Worm (Caenorhabditis elegans): ENCODE measurements around the gene mxl-3.

The mxl-3 gene

ce11 chrX:13328034-13328433, 22.6 kb downstream of the mxl-3 start, which contains the start of gene sir-2.2 (continued):
- TF ChIP-seq dpl-1 (GFP tag; optimal IDR thresholded peaks at IDR 0.05), result no peak
- TF ChIP-seq cebp-1 (GFP tag; IDR thresholded peaks at IDR 0.05), result no peak
- TF ChIP-seq cebp-1 (tag; optimal IDR thresholded peaks at IDR 0.05), result peak; percentile 8
- TF ChIP-seq tbx-9 (tag; optimal IDR thresholded peaks at IDR 0.05; ENCODE audit: borderline replicate concordance), result no peak
- no peak for TF ChIP-seq hlh-26 (GFP tag; conservative IDR thresholded peaks at IDR 0.05)
- TF ChIP-seq F23B12.7 (tag; optimal IDR thresholded peaks at IDR 0.05; ENCODE audit: insufficient read depth), result no peak
- no peak for TF ChIP-seq lag-1 (GFP tag; IDR thresholded peaks at IDR 0.05)
- no peak for TF ChIP-seq nfyb-1 (GFP tag; IDR thresholded peaks at IDR 0.05)
- no peak for TF ChIP-seq Y53G8AR.9 (GFP tag; conservative IDR thresholded peaks at IDR 0.05)
- TF ChIP-seq ceh-79 (tag; optimal IDR thresholded peaks at IDR 0.05), result no peak

ce11 chrX:13325039-13325438, 25.6 kb downstream of the mxl-3 start:
- TF ChIP-seq madf-10 (tag; optimal IDR thresholded peaks at IDR 0.05) (no peak), somi-1 (GFP tag; optimal IDR thresholded peaks at IDR 0.05) (peak; percentile 30)

ce11 chrX:13324326-13324725, 26.3 kb downstream of the mxl-3 start:
- TF ChIP-seq sea-2 (GFP tag; IDR thresholded peaks at IDR 0.05) (no peak), lin-35 (GFP tag; optimal IDR thresholded peaks at IDR 0.05) (no peak), let-607 (tag; optimal IDR thresholded peaks at IDR 0.05) (no peak), F39B2.1 (GFP tag; IDR thresholded peaks at IDR 0.05) (no peak), lin-40 (tag; optimal IDR thresholded peaks at IDR 0.05) (no peak), F22D6.2 (tag; optimal IDR thresholded peaks at IDR 0.05) (no peak)

ce11 chrX:13323697-13324096, 26.9 kb downstream of the mxl-3 start:
- TF ChIP-seq gei-17 (GFP tag; optimal IDR thresholded peaks at IDR 0.05), result no peak
- no peak for TF ChIP-seq aptf-2 (GFP tag; conservative IDR thresholded peaks at IDR 0.05)
- TF ChIP-seq ztf-25 (GFP tag; IDR thresholded peaks at IDR 0.05), result no peak
- no peak for TF ChIP-seq sea-2 (GFP tag; IDR thresholded peaks at IDR 0.05)
- TF ChIP-seq T26A5.8 (tag; optimal IDR thresholded peaks at IDR 0.05), result no peak
- TF ChIP-seq egrh-3 (GFP tag; IDR thresholded peaks at IDR 0.05), result no peak
- no peak for TF ChIP-seq hsf-1 (GFP tag; IDR thresholded peaks at IDR 0.05)
- TF ChIP-seq sptf-2 (GFP tag; optimal IDR thresholded peaks at IDR 0.05), result no peak
- no peak for TF ChIP-seq efl-1 (GFP tag; optimal IDR thresholded peaks at IDR 0.05)
- no peak for TF ChIP-seq F33H1.4 (GFP tag; IDR thresholded peaks at IDR 0.05)

- no peak for TF ChIP-seq B0336.3 (GFP tag; IDR thresholded peaks at IDR 0.05)
- TF ChIP-seq unc-62 (GFP tag; optimal IDR thresholded peaks at IDR 0.05), result no peak
- TF ChIP-seq zim-3 (tag; optimal IDR thresholded peaks at IDR 0.05), result no peak
- no peak for TF ChIP-seq ceh-58 (GFP tag; IDR thresholded peaks at IDR 0.05)
- TF ChIP-seq die-1 (tag; optimal IDR thresholded peaks at IDR 0.05), result no peak
- no peak for TF ChIP-seq F10E7.11 (tag; optimal IDR thresholded peaks at IDR 0.05)
- TF ChIP-seq atf-7 (tag; optimal IDR thresholded peaks at IDR 0.05), result no peak
- no peak for TF ChIP-seq hlh-26 (GFP tag; conservative IDR thresholded peaks at IDR 0.05)
- no peak for TF ChIP-seq ekl-4 (GFP tag; IDR thresholded peaks at IDR 0.05)
- no peak for TF ChIP-seq nhr-120 (GFP tag; IDR thresholded peaks at IDR 0.05)
Observed at ce11 chrX:13322886-13323285, 27.7 kb downstream of the mxl-3 start, which contains the start of gene F46G10.2. Gene F46G10.2 (plus strand): TSS chrX:13322963.

Measured in whole organism, young adult.